Worm (Caenorhabditis elegans) whole organism, early embryonic: ENCODE data around the gene C46C2.6.

Experiments
- F13C5.2 ChIP-seq: sonication (generic microtip); optimal IDR thresholded peaks from 2 replicates; lab custom pipeline; 2017; ENCODE audit warnings: mild to moderate bottlenecking, missing genetic modification characterization, inconsistent platforms, missing compliant biosample characterization
- aly-1 ChIP-seq: sonication (generic microtip); optimal IDR thresholded peaks from 2 replicates; lab custom pipeline; 2016; ENCODE audit warnings: missing genetic modification characterization, missing compliant biosample characterization
- ama-1 ChIP-seq: fragments of 150-350 bp; optimal IDR thresholded peaks from 2 replicates; lab custom pipeline; 2014
- ceh-13 ChIP-seq: fragments of 200-800 bp; sonication (Bioruptor generic); optimal IDR thresholded peaks from 2 replicates; lab custom pipeline; 2018; ENCODE audit warnings: mild to moderate bottlenecking, missing genetic modification characterization, missing compliant biosample characterization
- ceh-36 ChIP-seq: sonication (generic microtip); optimal IDR thresholded peaks from 2 replicates; lab custom pipeline; 2016; ENCODE audit warnings: missing genetic modification characterization, inconsistent platforms, missing compliant biosample characterization
- ets-7 ChIP-seq: sonication (generic microtip); optimal IDR thresholded peaks from 2 replicates; lab custom pipeline; 2016; ENCODE audit warnings: missing genotype, missing genetic modification characterization, missing compliant biosample characterization
- flt-1 ChIP-seq: fragments of 200-800 bp; sonication (Bioruptor generic); IDR thresholded peaks from 2 replicates; pipeline ENCODE4 v1.3.6; 2022; ENCODE audit warnings: missing genetic modification characterization, missing compliant biosample characterization
- hmbx-1 ChIP-seq: sonication (generic microtip); optimal IDR thresholded peaks from 2 replicates; lab custom pipeline; 2016; ENCODE audit warnings: mild to moderate bottlenecking, missing genetic modification characterization, missing compliant biosample characterization
- hmg-4 ChIP-seq: fragments of 200-800 bp; sonication (Bioruptor generic); optimal IDR thresholded peaks from 2 replicates; lab custom pipeline; 2018; ENCODE audit warnings: mild to moderate bottlenecking, missing genetic modification characterization, missing compliant biosample characterization
- hnd-1 ChIP-seq: sonication (generic microtip); optimal IDR thresholded peaks from 2 replicates; lab custom pipeline; 2016; ENCODE audit warnings: missing genetic modification characterization, missing compliant biosample characterization
- scrt-1 ChIP-seq: fragments of 200-800 bp; sonication (Bioruptor generic); IDR thresholded peaks from 2 replicates; pipeline ENCODE4 v1.3.6; 2022; ENCODE audit warnings: missing genetic modification characterization, missing compliant biosample characterization
- tbx-11 ChIP-seq: fragments of 200-800 bp; sonication (Bioruptor generic); IDR thresholded peaks from 2 replicates; pipeline ENCODE4 v1.3.6; 2022; ENCODE audit warnings: missing genetic modification characterization, missing compliant biosample characterization
- tbx-37 ChIP-seq: fragments of 200-800 bp; sonication (Bioruptor generic); conservative IDR thresholded peaks from 2 replicates; pipeline ENCODE4 v1.3.6; 2022; ENCODE audit warnings: missing genetic modification reagents, missing genetic modification characterization, missing compliant biosample characterization
- tra-4 ChIP-seq: sonication (generic microtip); optimal IDR thresholded peaks from 2 replicates; lab custom pipeline; 2017; ENCODE audit warnings: missing genetic modification characterization, missing compliant biosample characterization

DNA sequence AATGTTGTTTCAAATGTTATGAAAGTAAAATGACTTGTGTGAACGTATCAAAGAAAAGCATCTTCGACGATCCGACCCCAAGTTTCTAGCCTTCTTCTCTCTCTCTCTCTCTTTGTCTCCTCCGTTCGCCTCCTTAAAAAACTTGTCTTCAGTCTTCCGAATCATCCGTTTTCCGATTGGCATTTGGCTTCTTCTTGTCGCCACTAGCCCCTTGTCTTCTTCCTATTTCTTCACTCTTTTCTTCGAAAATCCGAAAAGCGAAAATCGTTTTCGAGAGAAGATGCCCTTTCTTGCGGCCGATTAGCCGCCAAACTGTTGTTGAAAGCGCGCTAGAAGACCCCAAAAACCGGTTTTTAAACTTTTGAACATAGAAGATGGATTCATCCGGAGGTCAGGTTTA is 46.3 kb downstream of the C46C2.6 start:
- TF ChIP-seq flt-1 (GFP tag; lab: Robert Waterston, UW), result no peak
- TF ChIP-seq ets-7 (tag; lab: Kevin White, UChicago), result no peak
- TF ChIP-seq hnd-1, result no peak
- TF ChIP-seq ama-1, result no peak
- TF ChIP-seq F13C5.2 (tag; lab: Kevin White, UChicago), result no peak
- TF ChIP-seq aly-1 (tag; lab: Kevin White, UChicago), result no peak
- TF ChIP-seq tra-4, result no peak
- no peak for TF ChIP-seq tbx-11 (GFP tag; lab: Robert Waterston, UW)
- TF ChIP-seq hmg-4 (GFP tag; lab: Kevin White, UChicago), result no peak
- no peak for TF ChIP-seq hmbx-1 (tag; lab: Kevin White, UChicago)
- no peak for TF ChIP-seq ceh-36
- TF ChIP-seq ceh-13 (GFP tag; lab: Kevin White, UChicago), result no peak
- TF ChIP-seq tbx-37, result no peak
- TF ChIP-seq scrt-1 (GFP tag; lab: Robert Waterston, UW), result no peak
